Worm (Caenorhabditis elegans): ENCODE measurements around the gene haly-1.
A peak's percentile ranks its signal among the peaks of the same experiment; 100 is the strongest.

haly-1 gene

DNA sequence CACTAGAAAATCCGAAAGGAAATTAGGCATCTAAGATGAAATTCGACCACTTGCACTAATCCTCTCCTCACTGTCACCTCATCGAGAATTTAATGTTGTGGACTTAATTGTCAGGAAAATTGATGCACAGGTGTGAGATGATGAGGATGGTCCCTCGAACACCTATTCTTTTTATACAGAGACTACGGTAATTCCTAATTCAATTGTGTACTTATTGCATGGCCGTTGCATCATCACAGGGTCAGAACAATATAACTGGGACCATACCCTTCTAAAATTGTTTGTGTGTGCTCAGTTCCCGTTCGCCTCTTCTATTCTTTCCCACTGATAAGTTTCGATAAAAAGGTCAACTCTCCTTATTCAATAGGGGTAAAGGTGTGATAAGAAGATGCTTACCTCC is 52.3 kb downstream of the haly-1 start:
- TF ChIP-seq hmg-11 (tag; optimal IDR thresholded peaks at IDR 0.05), result no peak
- peak; percentile 17 for TF ChIP-seq elt-2 (tag; optimal IDR thresholded peaks at IDR 0.05)

All from whole organism, L3 larva.